Fruit fly (Drosophila melanogaster) whole organism, embryonic: Measurements from ENCODE around the gene CG43135.

Source experiments
- Asciz ChIP-seq: fragments of 200-800 bp; sonication (Bioruptor generic); optimal IDR thresholded peaks from 2 replicates; lab custom pipeline; 2017; ENCODE audit warnings: missing biosample characterization, mild to moderate bottlenecking, missing genetic modification characterization, missing genetic modification reagents
- Atf6 ChIP-seq: fragments of 200-800 bp; sonication (Bioruptor generic); IDR thresholded peaks from 2 replicates; pipeline ENCODE4 v1.3.6; 2022; ENCODE audit warnings: missing biosample characterization, missing genetic modification characterization
- CG10321 ChIP-seq: fragments of 200-800 bp; sonication (Bioruptor generic); IDR thresholded peaks from 2 replicates; pipeline ENCODE4 v1.3.6; 2022; ENCODE audit warnings: missing biosample characterization, missing genetic modification characterization
- CG10366 ChIP-seq: fragments of 200-800 bp; sonication (Bioruptor generic); IDR thresholded peaks from 2 replicates; pipeline ENCODE4 v1.3.6; 2022; ENCODE audit warnings: missing biosample characterization, missing genetic modification characterization
- CG10543 ChIP-seq: fragments of 200-800 bp; sonication (Bioruptor generic); optimal IDR thresholded peaks from 3 replicates; lab custom pipeline; 2017; ENCODE audit warnings: missing biosample characterization, mild to moderate bottlenecking, missing genetic modification characterization, moderate library complexity
- CG11695 ChIP-seq: fragments of 200-800 bp; sonication (Bioruptor generic); IDR thresholded peaks from 3 replicates; pipeline ENCODE4 v1.3.6; 2022; ENCODE audit warnings: missing biosample characterization, missing genetic modification characterization
- CG12104 ChIP-seq: fragments of 200-800 bp; sonication (Bioruptor generic); optimal IDR thresholded peaks from 3 replicates; lab custom pipeline; 2016; ENCODE audit warnings: missing biosample characterization, missing genetic modification characterization
- CG12236 ChIP-seq: fragments of 200-800 bp; sonication (Bioruptor generic); optimal IDR thresholded peaks from 2 replicates; lab custom pipeline; 2016; ENCODE audit warnings: missing biosample characterization, missing genetic modification characterization
- CG12769 ChIP-seq: fragments of 200-800 bp; sonication (Bioruptor generic); optimal IDR thresholded peaks from 2 replicates; lab custom pipeline; 2019; ENCODE audit warnings: missing biosample characterization, mild to moderate bottlenecking, missing genetic modification characterization, moderate library complexity
- CG1602 ChIP-seq: fragments of 200-800 bp; sonication (Bioruptor generic); optimal IDR thresholded peaks from 3 replicates; lab custom pipeline; 2016; ENCODE audit warnings: missing biosample characterization, missing genetic modification characterization
- CG17359 ChIP-seq: fragments of 200-800 bp; sonication (Bioruptor generic); optimal IDR thresholded peaks from 3 replicates; lab custom pipeline; 2018; ENCODE audit warnings: missing biosample characterization, mild to moderate bottlenecking, missing genetic modification characterization, moderate library complexity
- CG2202 ChIP-seq: fragments of 200-800 bp; sonication (Bioruptor generic); optimal IDR thresholded peaks from 2 replicates; lab custom pipeline; 2018; ENCODE audit warnings: missing biosample characterization, mild to moderate bottlenecking, missing genetic modification characterization
- CG30020 ChIP-seq: fragments of 200-800 bp; optimal IDR thresholded peaks from 2 replicates; lab custom pipeline; 2019; ENCODE audit warnings: missing biosample characterization, mild to moderate bottlenecking, missing genetic modification characterization, moderate library complexity
- CG4360 ChIP-seq: fragments of 200-800 bp; sonication (Bioruptor generic); IDR thresholded peaks from 2 replicates; pipeline ENCODE4 v1.3.6; 2022; ENCODE audit warnings: missing biosample characterization, missing genetic modification characterization
- CG4404 ChIP-seq: fragments of 200-800 bp; sonication (Bioruptor generic); IDR thresholded peaks from 2 replicates; pipeline ENCODE4 v1.3.6; 2022; ENCODE audit warnings: missing biosample characterization, missing genetic modification characterization
- CG4617 ChIP-seq: fragments of 200-800 bp; sonication (Bioruptor generic); optimal IDR thresholded peaks from 3 replicates; lab custom pipeline; 2016; ENCODE audit warnings: missing biosample characterization, missing genetic modification characterization, borderline replicate concordance
- CG6254 ChIP-seq: fragments of 200-800 bp; sonication (Bioruptor generic); optimal IDR thresholded peaks from 3 replicates; lab custom pipeline; 2017; ENCODE audit warnings: mild to moderate bottlenecking, missing biosample characterization, missing genetic modification reagents, missing genetic modification characterization
- CG6683 ChIP-seq: fragments of 200-800 bp; sonication (Bioruptor generic); optimal IDR thresholded peaks from 2 replicates; lab custom pipeline; 2017; ENCODE audit warnings: missing biosample characterization, mild to moderate bottlenecking, missing genetic modification characterization, missing genetic modification reagents
- CG6854 ChIP-seq: fragments of 200-800 bp; sonication (Bioruptor generic); optimal IDR thresholded peaks from 3 replicates; lab custom pipeline; 2017; ENCODE audit warnings: missing biosample characterization, mild to moderate bottlenecking, missing genetic modification characterization
- CG7745 ChIP-seq: fragments of 200-800 bp; sonication (Bioruptor generic); optimal IDR thresholded peaks from 2 replicates; lab custom pipeline; 2018; ENCODE audit warnings: missing biosample characterization, mild to moderate bottlenecking, missing genetic modification characterization, moderate library complexity
- CG7786 ChIP-seq: fragments of 200-800 bp; sonication (Bioruptor generic); optimal IDR thresholded peaks from 2 replicates; lab custom pipeline; 2016; ENCODE audit warnings: missing biosample characterization, missing genetic modification characterization
- CG7987 ChIP-seq: fragments of 200-800 bp; sonication (Bioruptor generic); optimal IDR thresholded peaks from 2 replicates; lab custom pipeline; 2018; ENCODE audit warnings: missing biosample characterization, mild to moderate bottlenecking, missing genetic modification characterization, moderate library complexity
- CG8924 ChIP-seq: fragments of 200-800 bp; optimal IDR thresholded peaks from 3 replicates; lab custom pipeline; 2019; ENCODE audit warnings: missing biosample characterization, mild to moderate bottlenecking, missing genetic modification characterization, moderate library complexity
- CG9817 ChIP-seq: fragments of 200-800 bp; sonication (Bioruptor generic); optimal IDR thresholded peaks from 2 replicates; lab custom pipeline; 2018; ENCODE audit warnings: missing biosample characterization, mild to moderate bottlenecking, missing genetic modification characterization, moderate library complexity
- Dbx ChIP-seq: fragments of 200-800 bp; sonication (Bioruptor generic); IDR thresholded peaks from 3 replicates; pipeline ENCODE4 v1.3.6; 2022; ENCODE audit warnings: missing biosample characterization, missing genetic modification characterization
- HHEX ChIP-seq: fragments of 200-800 bp; sonication (Bioruptor generic); optimal IDR thresholded peaks from 3 replicates; lab custom pipeline; 2017; ENCODE audit warnings: missing biosample characterization, mild to moderate bottlenecking, missing genetic modification characterization, missing genetic modification reagents
- HLHmδ ChIP-seq: fragments of 200-800 bp; sonication (Bioruptor generic); optimal IDR thresholded peaks from 2 replicates; lab custom pipeline; 2018; ENCODE audit warnings: missing biosample characterization, mild to moderate bottlenecking, missing genetic modification characterization, moderate library complexity
- Hand ChIP-seq: fragments of 200-800 bp; sonication (Bioruptor generic); optimal IDR thresholded peaks from 2 replicates; lab custom pipeline; 2017; ENCODE audit warnings: mild to moderate bottlenecking, missing biosample characterization, missing genetic modification reagents, missing genetic modification characterization
- Hr39 ChIP-seq: fragments of >200 bp; optimal IDR thresholded peaks from 2 replicates; lab custom pipeline; 2017
- Lim3 ChIP-seq: fragments of 200-800 bp; sonication (Bioruptor generic); IDR thresholded peaks from 2 replicates; pipeline ENCODE4 v1.3.6; 2022; ENCODE audit warnings: missing biosample characterization, missing genetic modification characterization
- NC2β ChIP-seq: fragments of 200-800 bp; sonication (Bioruptor generic); optimal IDR thresholded peaks from 2 replicates; lab custom pipeline; 2016; ENCODE audit warnings: missing biosample characterization, missing genetic modification characterization
- Sin3A ChIP-seq: fragments of >200 bp; optimal IDR thresholded peaks from 2 replicates; lab custom pipeline; 2018
- cas ChIP-seq: fragments of 200-800 bp; sonication (Bioruptor generic); IDR thresholded peaks from 2 replicates; pipeline ENCODE4 v1.3.6; 2022; ENCODE audit warnings: missing biosample characterization, missing genetic modification characterization
- disco-r ChIP-seq: fragments of 200-800 bp; sonication (Bioruptor generic); optimal IDR thresholded peaks from 2 replicates; lab custom pipeline; 2016; ENCODE audit warnings: missing biosample characterization, missing genetic modification characterization
- fd102C ChIP-seq: fragments of 200-800 bp; sonication (Bioruptor generic); optimal IDR thresholded peaks from 2 replicates; lab custom pipeline; 2018; ENCODE audit warnings: missing biosample characterization, mild to moderate bottlenecking, missing genetic modification characterization, moderate library complexity
- gem ChIP-seq: fragments of 200-800 bp; sonication (Bioruptor generic); optimal IDR thresholded peaks from 2 replicates; lab custom pipeline; 2019; ENCODE audit warnings: missing biosample characterization, mild to moderate bottlenecking, missing genetic modification characterization, moderate library complexity
- grn ChIP-seq: fragments of 200-800 bp; sonication (Bioruptor generic); optimal IDR thresholded peaks from 3 replicates; lab custom pipeline; 2017; ENCODE audit warnings: missing biosample characterization, missing genetic modification characterization
- gt ChIP-seq: fragments of 200-800 bp; sonication (Bioruptor generic); IDR thresholded peaks from 2 replicates; pipeline ENCODE4 v1.3.6; 2022; ENCODE audit warnings: missing biosample characterization, missing genetic modification characterization
- hb ChIP-seq: fragments of 200-800 bp; sonication (Bioruptor generic); IDR thresholded peaks from 3 replicates; pipeline ENCODE4 v1.3.6; 2022; ENCODE audit warnings: missing biosample characterization, missing genetic modification characterization; ENCODE audit not compliant: partially characterized antibody
- her ChIP-seq: fragments of 200-800 bp; sonication (Bioruptor generic); optimal IDR thresholded peaks from 2 replicates; lab custom pipeline; 2016; ENCODE audit warnings: missing biosample characterization, missing genetic modification characterization
- lab ChIP-seq: fragments of 200-800 bp; sonication (Bioruptor generic); optimal IDR thresholded peaks from 3 replicates; lab custom pipeline; 2017; ENCODE audit warnings: missing biosample characterization, missing genetic modification characterization, mild to moderate bottlenecking, moderate library complexity, missing genetic modification reagents
- org-1 ChIP-seq: fragments of 200-800 bp; sonication (Bioruptor generic); optimal IDR thresholded peaks from 2 replicates; lab custom pipeline; 2017; ENCODE audit warnings: missing biosample characterization, missing genetic modification characterization
- pb ChIP-seq: fragments of 200-800 bp; sonication (Bioruptor generic); optimal IDR thresholded peaks from 3 replicates; lab custom pipeline; 2016; ENCODE audit warnings: missing biosample characterization, missing genetic modification characterization
- run ChIP-seq: fragments of 200-800 bp; sonication (Bioruptor generic); optimal IDR thresholded peaks from 3 replicates; lab custom pipeline; 2018; ENCODE audit warnings: missing biosample characterization, mild to moderate bottlenecking, missing genetic modification characterization
- salm ChIP-seq: fragments of 200-800 bp; sonication (Bioruptor generic); optimal IDR thresholded peaks from 2 replicates; lab custom pipeline; 2018; ENCODE audit warnings: missing biosample characterization, mild to moderate bottlenecking, missing genetic modification characterization
- sd ChIP-seq: fragments of 200-800 bp; sonication (Bioruptor generic); optimal IDR thresholded peaks from 3 replicates; lab custom pipeline; 2018; ENCODE audit warnings: missing biosample characterization, mild to moderate bottlenecking, missing genetic modification characterization, moderate library complexity
- unpg ChIP-seq: fragments of 200-800 bp; sonication (Bioruptor generic); optimal IDR thresholded peaks from 3 replicates; lab custom pipeline; 2018; ENCODE audit warnings: missing biosample characterization, mild to moderate bottlenecking, missing genetic modification characterization, moderate library complexity
- vvl ChIP-seq: fragments of 200-800 bp; sonication (Bioruptor generic); IDR thresholded peaks from 2 replicates; pipeline ENCODE4 v1.3.6; 2022; ENCODE audit warnings: missing biosample characterization, missing genetic modification characterization

The CG43135 gene

dm6 chrX:4202235-4202794 is 45.9 kb upstream of the CG43135 start (continued):
- TF ChIP-seq CG7987 (GFP tag; lab: Kevin White, UChicago) (peak; percentile 78), CG10321 (GFP tag; lab: Robert Waterston, UW) (no peak), hb (GFP tag; lab: Robert Waterston, UW) (no peak), Atf6 (GFP tag; lab: Robert Waterston, UW) (no peak), CG12236 (peak; percentile 24), CG6683 (peak; percentile 7), Lim3 (no peak), Sin3A (lab: Kevin White, UChicago) (no peak), grn (GFP tag; lab: Kevin White, UChicago) (peak; percentile 72), CG1602 (no peak), Asciz (GFP tag; lab: Kevin White, UChicago) (peak; percentile 43), cas (GFP tag; lab: Robert Waterston, UW) (no peak), CG10543 (GFP tag; lab: Kevin White, UChicago) (peak; percentile 43), CG10366 (no peak), CG4404 (GFP tag; lab: Robert Waterston, UW) (no peak), sd (tag; lab: Kevin White, UChicago) (peak; percentile 63), disco-r (GFP tag; lab: Kevin White, UChicago) (peak; percentile 26), CG30020 (tag; lab: Kevin White, UChicago) (no peak), lab (peak; percentile 82), CG11695 (GFP tag; lab: Robert Waterston, UW) (no peak; the same call in 2 of the 3 replicates), CG9817 (no peak), Dbx (GFP tag; lab: Robert Waterston, UW) (0 out of 3 replicates have a peak, but pooled peaks have one; percentile 27), CG6854 (peak; percentile 48), org-1 (GFP tag; lab: Kevin White, UChicago) (peak; percentile 41), CG12104 (GFP tag; lab: Kevin White, UChicago) (peak; percentile 34), CG17359 (peak; percentile 51), Hr39 (lab: Kevin White, UChicago) (no peak), CG8924 (tag; lab: Kevin White, UChicago) (peak; percentile 52), fd102C (peak; percentile 87), Hand (GFP tag; lab: Kevin White, UChicago) (no peak), pb (GFP tag; lab: Kevin White, UChicago) (no peak), salm (tag; lab: Kevin White, UChicago) (peak; percentile 40), her (peak; percentile 4), run (tag; lab: Kevin White, UChicago) (no peak), HLHmδ (GFP tag; lab: Kevin White, UChicago) (no peak), CG4360 (no peak), gt (GFP tag; lab: Robert Waterston, UW) (no peak), CG4617 (no peak), CG2202 (tag; lab: Kevin White, UChicago) (peak; percentile 49), CG7745 (tag; lab: Kevin White, UChicago) (peak; percentile 63), NC2β (GFP tag; lab: Kevin White, UChicago) (peak; percentile 8), unpg (peak; percentile 40), gem (tag; lab: Kevin White, UChicago) (peak; percentile 49), HHEX (GFP tag; lab: Kevin White, UChicago) (peak; percentile 73), CG12769 (tag; lab: Kevin White, UChicago) (peak; percentile 10), vvl (GFP tag; lab: Robert Waterston, UW) (no peak), CG6254 (GFP tag; lab: Kevin White, UChicago) (peak; percentile 16), CG7786 (GFP tag; lab: Kevin White, UChicago) (no peak)
